Fruit fly (Drosophila melanogaster) whole organism, prepupa: ENCODE data around the gene CG13056.

Experiments
- Blimp-1 ChIP-seq: fragments of 200-800 bp; sonication (Bioruptor generic); optimal IDR thresholded peaks from 3 replicates; lab custom pipeline; 2017; ENCODE audit warnings: missing biosample characterization, missing genetic modification characterization, mild to moderate bottlenecking, moderate library complexity, missing genetic modification reagents
- CG15336 ChIP-seq: fragments of 200-800 bp; sonication (Bioruptor generic); IDR thresholded peaks from 2 replicates; pipeline ENCODE4 v1.3.6; 2022; ENCODE audit warnings: missing biosample characterization, missing genetic modification characterization
- CG1621 ChIP-seq: fragments of 200-800 bp; sonication (Bioruptor generic); optimal IDR thresholded peaks from 3 replicates; lab custom pipeline; 2018; ENCODE audit warnings: missing biosample characterization, mild to moderate bottlenecking, missing genetic modification characterization
- CG6163 ChIP-seq: fragments of 200-800 bp; sonication (Bioruptor generic); IDR thresholded peaks from 3 replicates; pipeline ENCODE4 v1.3.6; 2022; ENCODE audit warnings: missing biosample characterization, missing genetic modification characterization
- CG6808 ChIP-seq: fragments of 200-800 bp; sonication (Bioruptor generic); optimal IDR thresholded peaks from 3 replicates; lab custom pipeline; 2017; ENCODE audit warnings: missing biosample characterization, missing genetic modification characterization, mild to moderate bottlenecking, moderate library complexity, missing genetic modification reagents
- CG6854 ChIP-seq: fragments of 200-800 bp; sonication (Bioruptor generic); optimal IDR thresholded peaks from 2 replicates; lab custom pipeline; 2017; ENCODE audit warnings: missing biosample characterization, mild to moderate bottlenecking, missing genetic modification characterization
- CG8119 ChIP-seq: fragments of 200-800 bp; sonication (Bioruptor generic); IDR thresholded peaks from 3 replicates; pipeline ENCODE4 v1.3.6; 2022; ENCODE audit warnings: missing biosample characterization, missing genetic modification characterization
- Eip78C ChIP-seq: fragments of 200-800 bp; sonication (Bioruptor generic); peaks from one replicate; lab custom pipeline; 2016; ENCODE audit warnings: missing biosample characterization, missing genetic modification characterization
- Hr39 ChIP-seq: fragments of 200-800 bp; sonication (Bioruptor generic); optimal IDR thresholded peaks from 2 replicates; lab custom pipeline; 2016; ENCODE audit warnings: missing biosample characterization, missing genetic modification characterization
- Met ChIP-seq: fragments of 200-800 bp; sonication (Bioruptor generic); optimal IDR thresholded peaks from 3 replicates; lab custom pipeline; 2016; ENCODE audit warnings: missing biosample characterization, missing genetic modification characterization
- OdsH ChIP-seq: fragments of 200-800 bp; sonication (Bioruptor generic); optimal IDR thresholded peaks from 3 replicates; lab custom pipeline; 2016; ENCODE audit warnings: missing biosample characterization, missing genetic modification characterization
- Sox14 ChIP-seq: fragments of 200-800 bp; sonication (Bioruptor generic); optimal IDR thresholded peaks from 3 replicates; lab custom pipeline; 2016; ENCODE audit warnings: missing biosample characterization, missing genetic modification characterization
- Sox15 ChIP-seq: fragments of 200-800 bp; sonication (Bioruptor generic); optimal IDR thresholded peaks from 3 replicates; lab custom pipeline; 2016; ENCODE audit warnings: missing biosample characterization, missing genetic modification characterization
- achi ChIP-seq: fragments of 200-800 bp; sonication (Bioruptor generic); optimal IDR thresholded peaks from 3 replicates; lab custom pipeline; 2016; ENCODE audit warnings: missing biosample characterization, missing genetic modification characterization
- acj6 ChIP-seq: fragments of 200-800 bp; sonication (Bioruptor generic); optimal IDR thresholded peaks from 3 replicates; lab custom pipeline; 2016; ENCODE audit warnings: missing biosample characterization, missing genetic modification characterization
- cyc ChIP-seq: fragments of 200-800 bp; sonication (Bioruptor generic); optimal IDR thresholded peaks from 3 replicates; lab custom pipeline; 2016; ENCODE audit warnings: missing biosample characterization, missing genetic modification characterization
- dsx ChIP-seq: fragments of 200-800 bp; optimal IDR thresholded peaks from 3 replicates; lab custom pipeline; 2019; ENCODE audit warnings: missing biosample characterization, mild to moderate bottlenecking, missing genetic modification characterization, moderate library complexity; ENCODE audit not compliant: poor library complexity, severe bottlenecking
- esn ChIP-seq: fragments of 200-800 bp; sonication (Bioruptor generic); optimal IDR thresholded peaks from 2 replicates; lab custom pipeline; 2016; ENCODE audit warnings: missing biosample characterization, mild to moderate bottlenecking, missing genetic modification characterization, moderate library complexity
- fd85E ChIP-seq: fragments of 200-800 bp; sonication (Bioruptor generic); optimal IDR thresholded peaks from 3 replicates; lab custom pipeline; 2016; ENCODE audit warnings: missing biosample characterization, missing genetic modification characterization
- fkh ChIP-seq: fragments of 200-800 bp; sonication (Bioruptor generic); optimal IDR thresholded peaks from 3 replicates; lab custom pipeline; 2017; ENCODE audit warnings: missing biosample characterization, mild to moderate bottlenecking, missing genetic modification characterization, moderate library complexity
- salr ChIP-seq, 2 experiments: fragments of 200-800 bp; sonication (Bioruptor generic); optimal IDR thresholded peaks; 3 replicates each; lab custom pipeline; 2016 to 2018; ENCODE audit warnings: missing biosample characterization in 2 of 2, missing genetic modification characterization in 2 of 2, mild to moderate bottlenecking in 1 of 2
- svp ChIP-seq: fragments of 200-800 bp; sonication (Bioruptor generic); peaks from one replicate; lab custom pipeline; 2016; ENCODE audit warnings: missing biosample characterization, missing genetic modification characterization
- vri ChIP-seq: fragments of 200-800 bp; sonication (Bioruptor generic); optimal IDR thresholded peaks from 3 replicates; lab custom pipeline; 2016; ENCODE audit warnings: missing biosample characterization, mild to moderate bottlenecking, missing genetic modification characterization

Gene CG13056

DNA sequence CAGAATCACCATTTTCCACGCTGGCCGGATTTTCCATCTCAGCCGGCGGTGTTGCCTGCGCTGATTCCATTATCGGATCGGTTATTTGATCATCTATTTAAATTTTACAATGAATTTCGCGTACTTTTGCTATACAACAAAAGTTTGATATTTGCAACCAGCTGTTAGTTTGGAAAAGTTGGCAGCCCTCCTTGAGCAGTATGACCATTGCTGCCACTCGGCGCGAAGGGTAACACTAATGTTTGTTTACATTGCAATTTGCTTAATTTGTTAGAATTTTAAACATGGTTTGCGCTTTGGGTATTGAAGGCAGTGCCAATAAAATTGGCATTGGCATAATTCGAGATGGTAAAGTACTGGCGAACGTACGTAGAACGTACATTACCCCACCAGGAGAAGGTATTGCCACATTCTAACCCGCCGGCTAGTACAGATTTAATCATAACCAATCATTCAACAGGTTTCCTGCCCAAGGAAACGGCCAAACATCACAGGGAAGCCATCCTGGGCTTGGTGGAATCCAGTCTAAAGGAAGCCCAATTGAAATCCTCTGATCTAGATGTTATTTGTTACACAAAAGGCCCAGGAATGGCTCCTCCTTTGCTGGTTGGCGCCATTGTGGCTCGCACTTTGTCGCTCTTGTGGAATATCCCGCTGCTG is 18.8 kb downstream of the CG13056 start, which contains the start of the genes Golgin104 and Tcs3:
Gene Golgin104 (minus strand): TSS at position 182 of the 660 bp plus-strand sequence.
Gene Tcs3 (plus strand): TSS at position 222 of the 660 bp plus-strand sequence.
- no peak for TF ChIP-seq CG6854 (GFP tag; lab: Kevin White, UChicago)
- TF ChIP-seq fkh, result peak; percentile 99

DNA sequence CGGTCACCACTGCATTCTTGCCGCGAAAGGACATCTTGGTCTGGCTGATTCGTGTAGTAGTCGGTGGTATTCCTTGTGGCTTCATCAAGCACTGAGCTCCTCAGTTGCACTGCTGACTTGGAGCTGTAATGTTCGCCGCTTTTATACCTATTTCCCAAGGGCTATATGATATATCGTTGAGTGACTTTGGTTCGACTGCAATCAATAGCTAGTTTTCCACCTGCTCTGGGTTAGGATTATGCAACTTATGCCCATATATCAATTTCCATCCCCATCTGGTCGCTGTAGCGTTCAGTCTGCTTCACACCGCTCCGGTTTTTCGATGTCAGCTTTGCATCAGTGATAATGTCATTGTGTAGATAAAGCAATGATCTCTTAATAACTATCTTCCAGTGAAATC is 21.1 kb downstream of the CG13056 start, which contains the start of gene Pdh:
Gene Pdh (minus strand): TSS at position 101 of the 400 bp plus-strand sequence.
- TF ChIP-seq achi (no peak), Eip78C (peak; percentile 1), Met (no peak), dsx (GFP tag; lab: Kevin White, UChicago) (no peak), cyc (GFP tag; lab: Kevin White, UChicago) (no peak), CG8119 (GFP tag; lab: Robert Waterston, UW) (no peak)

DNA sequence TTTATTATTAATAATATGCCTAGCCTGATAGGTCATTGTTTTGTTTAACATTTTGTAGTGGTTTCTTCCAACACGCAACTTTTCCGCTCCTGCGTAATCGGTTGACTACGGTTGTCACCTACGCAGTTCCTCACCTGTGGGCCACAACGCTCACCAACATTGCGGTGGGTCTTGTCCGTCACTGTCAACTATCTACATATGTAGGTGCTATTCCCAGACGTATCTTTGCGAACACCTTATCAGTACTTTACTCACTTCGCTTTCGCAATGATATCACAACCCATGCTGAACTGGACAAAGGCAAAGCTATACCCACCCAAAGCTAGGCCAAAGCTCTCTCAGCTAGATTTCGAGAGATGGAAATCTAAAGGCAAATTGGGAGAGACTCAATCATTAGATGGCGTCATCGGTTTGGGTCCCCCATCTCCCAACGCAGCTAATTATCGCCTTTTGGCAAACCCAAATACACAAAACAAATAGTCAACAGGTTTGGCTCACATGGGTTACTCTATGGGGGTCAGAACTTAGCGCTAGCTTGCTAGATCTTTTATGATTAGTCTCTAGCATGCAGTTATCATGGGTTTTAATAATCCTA is 23.2 kb downstream of the CG13056 start:
- TF ChIP-seq OdsH, result no peak
- TF ChIP-seq Eip78C, result peak; percentile 40
- TF ChIP-seq vri (GFP tag; lab: Kevin White, UChicago), result peak; percentile 72
- TF ChIP-seq fkh, result peak; percentile 62

DNA sequence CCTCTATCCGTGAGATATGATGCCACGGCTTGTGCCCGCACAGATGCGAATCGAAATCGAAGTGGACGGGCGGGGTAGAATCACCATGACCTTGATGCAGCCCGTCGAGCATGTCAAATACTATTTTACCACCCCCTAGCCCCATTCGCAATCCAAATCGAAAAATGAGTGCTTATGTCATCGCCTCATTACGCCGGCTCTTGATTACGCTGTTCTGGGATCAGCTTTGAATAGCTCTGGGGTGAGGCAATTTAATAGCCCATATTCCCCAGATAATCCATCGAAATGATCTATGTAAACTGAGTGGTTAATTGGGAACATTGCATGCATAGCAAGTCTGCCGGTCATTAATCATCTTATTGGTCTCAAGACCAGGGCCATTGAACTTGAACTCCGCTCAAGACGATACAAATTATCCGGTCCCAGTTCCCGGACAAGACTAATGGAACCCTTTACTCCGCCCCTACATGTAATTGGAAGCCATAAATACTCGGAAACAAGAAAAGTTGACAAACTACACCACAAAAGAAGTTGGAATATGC is 24.1 kb downstream of the CG13056 start:
- TF ChIP-seq fkh (no peak), CG6163 (GFP tag; lab: Robert Waterston, UW) (0 out of 3 replicates have a peak, but pooled peaks have one; percentile 25), Met (no peak), svp (GFP tag; lab: Kevin White, UChicago) (no peak), vri (GFP tag; lab: Kevin White, UChicago) (peak; percentile 71), CG1621 (tag; lab: Kevin White, UChicago) (peak; percentile 21), fd85E (GFP tag; lab: Kevin White, UChicago) (no peak)

DNA sequence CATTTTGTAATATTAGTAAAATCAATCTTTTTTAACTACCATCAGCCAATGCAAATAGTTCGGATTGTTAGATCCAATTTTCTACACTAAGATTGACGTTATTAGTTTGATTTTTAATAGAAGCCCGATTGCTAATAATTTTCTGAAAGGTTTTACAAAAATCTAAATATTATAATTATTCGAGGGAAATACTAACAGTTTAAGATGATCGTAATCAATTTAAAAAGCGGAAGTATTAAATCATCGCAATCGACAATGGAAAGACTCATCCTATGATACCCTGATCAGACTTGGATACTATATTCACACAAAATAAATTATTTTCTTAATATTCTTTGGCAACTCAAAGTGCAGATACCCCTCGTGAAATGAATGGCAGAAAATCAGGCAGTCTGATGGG is 24.7 kb downstream of the CG13056 start:
- TF ChIP-seq acj6, result no peak
- no peak for TF ChIP-seq CG15336 (GFP tag; lab: Robert Waterston, UW)
- peak in 1 of 2 experiments; percentile 40 for TF ChIP-seq salr (GFP tag; optimal IDR thresholded peaks at IDR 0.05; lab: Kevin White, UChicago)
- peak; percentile 14 for TF ChIP-seq esn (GFP tag; lab: Kevin White, UChicago)
- peak; percentile 78 for TF ChIP-seq Eip78C
- TF ChIP-seq Hr39 (GFP tag; lab: Kevin White, UChicago), result no peak
- TF ChIP-seq Met, result no peak
- no peak for TF ChIP-seq Blimp-1
- TF ChIP-seq Sox15 (GFP tag; lab: Kevin White, UChicago), result no peak
- peak; percentile 4 for TF ChIP-seq Sox14 (GFP tag; lab: Kevin White, UChicago)
- peak; percentile 38 for TF ChIP-seq CG6808 (GFP tag; lab: Kevin White, UChicago)
- TF ChIP-seq svp (GFP tag; lab: Kevin White, UChicago), result no peak

DNA sequence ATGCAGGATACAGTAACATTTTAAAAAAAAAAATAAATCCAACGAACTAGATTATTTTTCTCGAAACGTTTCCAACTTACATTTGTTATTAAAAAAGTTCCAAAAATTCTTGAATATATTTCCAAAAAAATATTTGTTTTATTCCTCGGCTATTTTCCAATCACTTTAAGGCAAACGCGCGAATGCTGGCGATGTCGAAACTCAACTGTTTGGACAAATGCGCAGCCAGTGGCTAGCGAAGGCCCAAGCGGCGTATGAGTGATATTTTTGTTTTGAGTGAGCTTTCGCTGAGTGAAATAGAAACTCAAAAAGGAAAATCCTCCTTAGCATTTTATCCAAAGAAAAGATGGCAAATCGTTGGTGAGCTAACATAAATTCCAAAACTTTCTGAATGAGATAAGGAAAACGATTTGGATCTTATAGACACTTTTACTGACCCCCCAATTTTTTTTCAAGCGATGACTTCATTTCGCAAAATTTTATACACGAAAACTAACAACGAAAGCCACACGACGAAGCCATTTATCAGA is 26.2 kb downstream of the CG13056 start, which contains the start of gene ringer:
Gene ringer (minus strand): TSS at position 210 of the 530 bp plus-strand sequence.
- TF ChIP-seq Eip78C (peak; percentile 71), cyc (GFP tag; lab: Kevin White, UChicago) (no peak)
- TF ChIP-seq, all 60 proteins: peak for 1

DNA sequence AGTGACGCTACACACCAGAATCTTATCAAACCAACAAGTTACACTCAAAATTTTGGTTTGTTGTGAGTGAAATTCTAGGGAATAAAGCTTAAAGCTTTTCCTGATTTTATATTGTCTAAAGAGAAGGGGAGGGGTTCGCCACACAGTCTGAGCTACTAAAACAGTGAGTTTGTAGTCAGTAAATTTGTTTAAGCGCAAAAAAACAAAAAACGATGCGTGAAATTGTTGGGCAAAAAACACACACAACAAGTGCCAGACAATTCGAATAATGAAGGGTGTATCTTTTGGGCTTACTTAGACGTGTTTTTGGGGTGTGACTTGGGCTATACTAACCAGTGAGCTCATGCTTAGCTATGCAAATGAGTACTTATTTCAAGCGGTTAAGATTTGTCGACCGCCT is 26.7 kb downstream of the CG13056 start:
- TF ChIP-seq fkh, result peak; percentile 70
- TF ChIP-seq Sox14 (GFP tag; lab: Kevin White, UChicago), result no peak
- TF ChIP-seq, all 60 proteins: peak for 1
